Worm (Caenorhabditis elegans): ENCODE measurements around the gene tsen-54.

- TF ChIP-seq ama-1 (optimal IDR thresholded peaks at IDR 0.05) (no peak), hnd-1 (tag; optimal IDR thresholded peaks at IDR 0.05) (no peak), scrt-1 (GFP tag; IDR thresholded peaks at IDR 0.05) (no peak), hmg-4 (GFP tag; optimal IDR thresholded peaks at IDR 0.05) (no peak), flt-1 (GFP tag; IDR thresholded peaks at IDR 0.05) (no peak), ets-7 (tag; optimal IDR thresholded peaks at IDR 0.05) (no peak), pes-1 (GFP tag; IDR thresholded peaks at IDR 0.05) (no peak), F13C5.2 (tag; optimal IDR thresholded peaks at IDR 0.05) (no peak), B0310.2 (tag; optimal IDR thresholded peaks at IDR 0.05) (no peak), sea-1 (GFP tag; conservative IDR thresholded peaks at IDR 0.05) (no peak), tra-4 (tag; optimal IDR thresholded peaks at IDR 0.05) (no peak), ceh-36 (tag; optimal IDR thresholded peaks at IDR 0.05) (no peak)
Measured at ce11 chrIV:1923722-1924121, 24.3 kb upstream of the tsen-54 start, which contains the start of gene denn-4.

All from whole organism, early embryonic.